Fruit fly (Drosophila melanogaster) whole organism, embryonic: ENCODE data around the gene CG10038.

Source experiments
- CG10267 ChIP-seq: fragments of 200-800 bp; sonication (Bioruptor generic); optimal IDR thresholded peaks from 2 replicates; lab custom pipeline; 2018; ENCODE audit warnings: missing biosample characterization, mild to moderate bottlenecking, missing genetic modification characterization, moderate library complexity
- CG10321 ChIP-seq: fragments of 200-800 bp; sonication (Bioruptor generic); IDR thresholded peaks from 2 replicates; pipeline ENCODE4 v1.3.6; 2022; ENCODE audit warnings: missing biosample characterization, missing genetic modification characterization
- CG12219 ChIP-seq: fragments of 200-800 bp; sonication (Bioruptor generic); optimal IDR thresholded peaks from 3 replicates; lab custom pipeline; 2018; ENCODE audit warnings: missing biosample characterization, mild to moderate bottlenecking, missing genetic modification characterization
- CG12659 ChIP-seq: fragments of 200-800 bp; sonication (Bioruptor generic); optimal IDR thresholded peaks from 3 replicates; lab custom pipeline; 2017; ENCODE audit warnings: mild to moderate bottlenecking, missing biosample characterization, missing genetic modification reagents, missing genetic modification characterization
- CG13424 ChIP-seq: fragments of 200-800 bp; sonication (Bioruptor generic); optimal IDR thresholded peaks from 2 replicates; lab custom pipeline; 2019; ENCODE audit warnings: missing biosample characterization, mild to moderate bottlenecking, missing genetic modification characterization, moderate library complexity
- CG14860 ChIP-seq: fragments of 200-800 bp; sonication (Bioruptor generic); IDR thresholded peaks from 3 replicates; pipeline ENCODE4 v1.3.6; 2022; ENCODE audit warnings: missing biosample characterization, missing genetic modification characterization; ENCODE audit not compliant: partially characterized antibody
- CG15479 ChIP-seq: fragments of 200-800 bp; sonication (Bioruptor generic); optimal IDR thresholded peaks from 3 replicates; lab custom pipeline; 2019; ENCODE audit warnings: missing biosample characterization, mild to moderate bottlenecking, missing genetic modification characterization, moderate library complexity
- CG1603 ChIP-seq: fragments of 200-800 bp; sonication (Bioruptor generic); optimal IDR thresholded peaks from 2 replicates; lab custom pipeline; 2019; ENCODE audit warnings: missing biosample characterization, mild to moderate bottlenecking, missing genetic modification characterization, moderate library complexity
- CG17361 ChIP-seq: fragments of 200-800 bp; sonication (Bioruptor generic); IDR thresholded peaks from 3 replicates; pipeline ENCODE4 v1.3.6; 2022; ENCODE audit warnings: missing biosample characterization, missing genetic modification characterization
- CG2712 ChIP-seq: fragments of 200-800 bp; optimal IDR thresholded peaks from 3 replicates; lab custom pipeline; 2019; ENCODE audit warnings: missing biosample characterization, mild to moderate bottlenecking, missing genetic modification characterization, moderate library complexity
- CG34422 ChIP-seq: fragments of 200-800 bp; sonication (Bioruptor generic); IDR thresholded peaks from 3 replicates; pipeline ENCODE4 v1.3.6; 2022; ENCODE audit warnings: missing biosample characterization, missing genetic modification characterization
- CG3995 ChIP-seq: fragments of 200-800 bp; sonication (Bioruptor generic); optimal IDR thresholded peaks from 3 replicates; lab custom pipeline; 2016; ENCODE audit warnings: missing biosample characterization, missing genetic modification characterization
- CG6654 ChIP-seq: fragments of 200-800 bp; sonication (Bioruptor generic); optimal IDR thresholded peaks from 2 replicates; lab custom pipeline; 2017; ENCODE audit warnings: missing biosample characterization, mild to moderate bottlenecking, missing genetic modification characterization
- CG9817 ChIP-seq: fragments of 200-800 bp; sonication (Bioruptor generic); optimal IDR thresholded peaks from 2 replicates; lab custom pipeline; 2018; ENCODE audit warnings: missing biosample characterization, mild to moderate bottlenecking, missing genetic modification characterization, moderate library complexity
- CG9876 ChIP-seq: fragments of 200-800 bp; sonication (Bioruptor generic); optimal IDR thresholded peaks from 2 replicates; lab custom pipeline; 2016; ENCODE audit warnings: missing biosample characterization, missing genetic modification characterization
- CoRest ChIP-seq: fragments of 200-800 bp; sonication (Bioruptor generic); optimal IDR thresholded peaks from 3 replicates; lab custom pipeline; 2018; ENCODE audit warnings: missing biosample characterization, mild to moderate bottlenecking, missing genetic modification characterization, moderate library complexity
- Dek ChIP-seq: fragments of 200-800 bp; sonication (Bioruptor generic); optimal IDR thresholded peaks from 3 replicates; lab custom pipeline; 2019; ENCODE audit warnings: missing biosample characterization, mild to moderate bottlenecking, missing genetic modification characterization, moderate library complexity
- Dll ChIP-seq: fragments of 200-800 bp; sonication (Bioruptor generic); IDR thresholded peaks from 4 replicates; pipeline ENCODE4 v1.3.6; 2022; ENCODE audit warnings: missing biosample characterization, missing genetic modification characterization; ENCODE audit not compliant: partially characterized antibody
- Dref ChIP-seq: fragments of 200-800 bp; sonication (Bioruptor generic); IDR thresholded peaks from 2 replicates; pipeline ENCODE4 v1.3.6; 2022; ENCODE audit warnings: missing biosample characterization, missing genetic modification characterization
- ERR ChIP-seq: fragments of 200-800 bp; sonication (Bioruptor generic); optimal IDR thresholded peaks from 2 replicates; lab custom pipeline; 2016; ENCODE audit warnings: missing biosample characterization, missing genetic modification characterization
- Ets65A ChIP-seq: fragments of 200-800 bp; sonication (Bioruptor generic); peaks from one replicate; lab custom pipeline; 2016; ENCODE audit warnings: missing biosample characterization, missing genetic modification characterization
- HmgD ChIP-seq: fragments of 200-800 bp; sonication (Bioruptor generic); optimal IDR thresholded peaks from 3 replicates; lab custom pipeline; 2016; ENCODE audit warnings: missing biosample characterization, missing genetic modification characterization
- HmgZ ChIP-seq: fragments of 200-800 bp; sonication (Bioruptor generic); optimal IDR thresholded peaks from 2 replicates; lab custom pipeline; 2018; ENCODE audit warnings: missing biosample characterization, mild to moderate bottlenecking, missing genetic modification characterization
- MESR4 ChIP-seq: fragments of 200-800 bp; sonication (Bioruptor generic); optimal IDR thresholded peaks from 2 replicates; lab custom pipeline; 2018; ENCODE audit warnings: missing biosample characterization, mild to moderate bottlenecking, missing genetic modification characterization, moderate library complexity
- Med ChIP-seq: fragments of 200-800 bp; sonication (Bioruptor generic); peaks from one replicate; lab custom pipeline; 2016; ENCODE audit warnings: missing biosample characterization, missing genetic modification characterization, mild to moderate bottlenecking, inconsistent platforms, moderate library complexity
- Meics ChIP-seq: fragments of 200-800 bp; sonication (Bioruptor generic); optimal IDR thresholded peaks from 2 replicates; lab custom pipeline; 2017; ENCODE audit warnings: missing biosample characterization, mild to moderate bottlenecking, missing genetic modification characterization
- Myb ChIP-seq: fragments of 200-800 bp; sonication (Bioruptor generic); optimal IDR thresholded peaks from 2 replicates; lab custom pipeline; 2016; ENCODE audit warnings: missing biosample characterization, missing genetic modification characterization
- Oaz ChIP-seq: fragments of 200-800 bp; sonication (Bioruptor generic); IDR thresholded peaks from 2 replicates; pipeline ENCODE4 v1.3.6; 2022; ENCODE audit warnings: missing biosample characterization, missing genetic modification characterization
- Optix ChIP-seq: fragments of 200-800 bp; sonication (Bioruptor generic); IDR thresholded peaks from 3 replicates; pipeline ENCODE4 v1.3.6; 2022; ENCODE audit warnings: missing biosample characterization, missing genetic modification characterization
- bcd ChIP-seq: fragments of 200-800 bp; sonication (Bioruptor generic); optimal IDR thresholded peaks from 2 replicates; lab custom pipeline; 2017; ENCODE audit warnings: missing biosample characterization, mild to moderate bottlenecking, missing genetic modification characterization
- bowl ChIP-seq: fragments of 200-800 bp; sonication (Bioruptor generic); IDR thresholded peaks from 2 replicates; pipeline ENCODE4 v1.3.6; 2022; ENCODE audit warnings: missing biosample characterization, missing genetic modification characterization
- bsh ChIP-seq, 2 experiments: fragments of 200-800 bp; sonication (Bioruptor generic); optimal IDR thresholded peaks; 2 replicates each; lab custom pipeline; 2017 to 2018; ENCODE audit warnings: mild to moderate bottlenecking in 2 of 2, missing biosample characterization in 2 of 2, missing genetic modification characterization in 2 of 2, moderate library complexity in 1 of 2
- ci ChIP-seq: fragments of 200-800 bp; sonication (Bioruptor generic); IDR thresholded peaks from 3 replicates; pipeline ENCODE4 v1.3.6; 2022; ENCODE audit warnings: missing biosample characterization, missing genetic modification characterization
- crol ChIP-seq: fragments of 200-800 bp; sonication (Bioruptor generic); IDR thresholded peaks from 2 replicates; pipeline ENCODE4 v1.3.6; 2022; ENCODE audit warnings: missing biosample characterization, missing genetic modification characterization
- dan ChIP-seq: fragments of 200-800 bp; sonication (Bioruptor generic); IDR thresholded peaks from 2 replicates; pipeline ENCODE4 v1.3.6; 2022; ENCODE audit warnings: missing biosample characterization, missing genetic modification characterization
- emc ChIP-seq: fragments of 200-800 bp; sonication (Bioruptor generic); optimal IDR thresholded peaks from 2 replicates; lab custom pipeline; 2016; ENCODE audit warnings: missing biosample characterization, missing genetic modification characterization
- esg ChIP-seq: fragments of 200-800 bp; sonication (Bioruptor generic); conservative IDR thresholded peaks from 2 replicates; pipeline ENCODE4 v1.3.6; 2022; ENCODE audit warnings: missing biosample characterization, missing genetic modification characterization
- gfzf ChIP-seq: fragments of 200-800 bp; sonication (Bioruptor generic); optimal IDR thresholded peaks from 2 replicates; lab custom pipeline; 2016; ENCODE audit warnings: missing biosample characterization, mild to moderate bottlenecking, missing genetic modification characterization, moderate library complexity
- grau ChIP-seq: fragments of 200-800 bp; optimal IDR thresholded peaks from 3 replicates; lab custom pipeline; 2019; ENCODE audit warnings: missing biosample characterization, mild to moderate bottlenecking, missing genetic modification characterization, moderate library complexity
- mld ChIP-seq: fragments of 200-800 bp; sonication (Bioruptor generic); IDR thresholded peaks from 3 replicates; pipeline ENCODE4 v1.3.6; 2022; ENCODE audit warnings: missing biosample characterization, missing genetic modification characterization; ENCODE audit not compliant: partially characterized antibody
- odd ChIP-seq: fragments of 200-800 bp; sonication (Bioruptor generic); optimal IDR thresholded peaks from 2 replicates; lab custom pipeline; 2017; ENCODE audit warnings: missing biosample characterization, mild to moderate bottlenecking, missing genetic modification characterization
- peb ChIP-seq: fragments of 200-800 bp; sonication (Bioruptor generic); IDR thresholded peaks from 2 replicates; pipeline ENCODE4 v1.3.6; 2022; ENCODE audit warnings: missing biosample characterization, missing genetic modification characterization
- pzg ChIP-seq: fragments of 200-800 bp; sonication (Bioruptor generic); optimal IDR thresholded peaks from 3 replicates; lab custom pipeline; 2018; ENCODE audit warnings: missing biosample characterization, mild to moderate bottlenecking, missing genetic modification characterization, moderate library complexity
- schlank ChIP-seq: fragments of 200-800 bp; sonication (Bioruptor generic); optimal IDR thresholded peaks from 2 replicates; lab custom pipeline; 2018; ENCODE audit warnings: missing biosample characterization, mild to moderate bottlenecking, missing genetic modification characterization
- sr ChIP-seq: fragments of 200-800 bp; sonication (Bioruptor generic); IDR thresholded peaks from 3 replicates; pipeline ENCODE4 v1.3.6; 2022; ENCODE audit warnings: missing biosample characterization, missing genetic modification characterization
- stwl ChIP-seq: fragments of 200-800 bp; sonication (Bioruptor generic); optimal IDR thresholded peaks from 3 replicates; lab custom pipeline; 2018; ENCODE audit warnings: missing biosample characterization, mild to moderate bottlenecking, missing genetic modification characterization, moderate library complexity
- tap ChIP-seq: fragments of 200-800 bp; optimal IDR thresholded peaks from 3 replicates; lab custom pipeline; 2019; ENCODE audit warnings: missing biosample characterization, mild to moderate bottlenecking, missing genetic modification characterization, moderate library complexity
- ttk ChIP-seq: fragments of 200-800 bp; sonication (Bioruptor generic); IDR thresholded peaks from 2 replicates; pipeline ENCODE4 v2.1.2; 2022; ENCODE audit warnings: missing biosample characterization, missing genetic modification characterization
- unpg ChIP-seq: fragments of 200-800 bp; sonication (Bioruptor generic); optimal IDR thresholded peaks from 3 replicates; lab custom pipeline; 2018; ENCODE audit warnings: missing biosample characterization, mild to moderate bottlenecking, missing genetic modification characterization, moderate library complexity
- vfl ChIP-seq: fragments of 200-800 bp; sonication (Bioruptor generic); optimal IDR thresholded peaks from 2 replicates; lab custom pipeline; 2016; ENCODE audit warnings: missing biosample characterization, missing genetic modification characterization
- vnd ChIP-seq: fragments of 200-800 bp; sonication (Bioruptor generic); IDR thresholded peaks from 3 replicates; pipeline ENCODE4 v1.3.6; 2022; ENCODE audit warnings: missing biosample characterization, missing genetic modification characterization; ENCODE audit not compliant: partially characterized antibody

The CG10038 gene

DNA sequence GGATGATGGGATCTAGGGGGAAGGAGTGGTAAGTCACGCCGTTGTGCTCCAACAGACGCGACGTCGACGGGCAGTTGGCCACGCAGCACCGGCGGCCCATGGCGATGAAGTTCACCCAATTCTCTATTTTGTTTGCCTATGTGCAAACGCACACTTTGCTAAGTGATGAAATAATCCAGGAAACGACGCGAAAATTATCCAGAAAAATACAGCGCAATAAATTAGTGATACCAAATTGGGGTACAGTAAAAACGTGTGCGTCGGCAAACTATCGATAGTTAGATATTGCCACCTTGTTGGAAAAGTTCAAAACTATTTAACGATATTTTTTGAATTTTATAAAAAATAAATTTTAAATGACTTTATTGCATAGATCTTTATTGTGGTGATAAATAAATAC is 5.6 kb upstream of the CG10038 start, which contains the start of gene MBD-R2 (continued):
- no peak for TF ChIP-seq CG12219 (GFP tag; lab: Kevin White, UChicago)
- no peak for TF ChIP-seq ERR
- TF ChIP-seq CG14860 (GFP tag; lab: Robert Waterston, UW): 0 out of 3 replicates have a peak, but pooled peaks have one; percentile 37
- TF ChIP-seq Ets65A (GFP tag; lab: Kevin White, UChicago): no peak
- TF ChIP-seq schlank (tag; lab: Kevin White, UChicago): no peak
- TF ChIP-seq sr (GFP tag; lab: Robert Waterston, UW): no peak
- 0 out of 3 replicates have a peak, but pooled peaks have one; percentile 48 for TF ChIP-seq mld (GFP tag; lab: Robert Waterston, UW)
- TF ChIP-seq CG13424 (tag; lab: Kevin White, UChicago): peak; percentile 16
- TF ChIP-seq MESR4 (GFP tag; lab: Kevin White, UChicago): peak; percentile 96
- TF ChIP-seq CG2712 (tag; lab: Kevin White, UChicago): peak; percentile 38
- peak; percentile 62 for TF ChIP-seq CG12659
- TF ChIP-seq gfzf (GFP tag; lab: Kevin White, UChicago): peak; percentile 74
- TF ChIP-seq unpg (GFP tag; lab: Kevin White, UChicago): no peak
- TF ChIP-seq odd (GFP tag; lab: Kevin White, UChicago): no peak
- TF ChIP-seq Dek (tag; lab: Kevin White, UChicago): peak; percentile 30
- TF ChIP-seq CG9817 (tag; lab: Kevin White, UChicago): no peak
- 0 out of 3 replicates have a peak, but pooled peaks have one; percentile 38 for TF ChIP-seq CG34422
- peak; percentile 78 for TF ChIP-seq Dll
- TF ChIP-seq vnd (GFP tag; lab: Robert Waterston, UW): peak; percentile 52; the same call in 2 of the 3 replicates
- TF ChIP-seq CG6654: no peak
- peak; percentile 67 for TF ChIP-seq pzg
- TF ChIP-seq peb (GFP tag; lab: Robert Waterston, UW): no peak
- TF ChIP-seq CG3995 (GFP tag; lab: Kevin White, UChicago): no peak
- peak; percentile 41 for TF ChIP-seq CG10267 (tag; lab: Kevin White, UChicago)
- TF ChIP-seq bcd (GFP tag; lab: Kevin White, UChicago): no peak
- peak; percentile 89 for TF ChIP-seq crol (GFP tag; lab: Robert Waterston, UW)
- TF ChIP-seq emc (GFP tag; lab: Kevin White, UChicago): no peak
- peak; percentile 35 for TF ChIP-seq Med (GFP tag; lab: Kevin White, UChicago)
- TF ChIP-seq HmgD: no peak
- no peak for TF ChIP-seq ttk (GFP tag; lab: Robert Waterston, UW)
- TF ChIP-seq CoRest (tag; lab: Kevin White, UChicago): peak; percentile 19
- TF ChIP-seq esg (GFP tag; lab: Robert Waterston, UW): no peak
- TF ChIP-seq stwl (tag; lab: Kevin White, UChicago): peak; percentile 65
- TF ChIP-seq grau (tag; lab: Kevin White, UChicago): peak; percentile 42
- no peak for TF ChIP-seq Meics (GFP tag; lab: Kevin White, UChicago)
- TF ChIP-seq Dref: peak; percentile 67
- TF ChIP-seq bsh (GFP tag; optimal IDR thresholded peaks at IDR 0.05; lab: Kevin White, UChicago): no peak
- 0 out of 3 replicates have a peak, but pooled peaks have one; percentile 33 for TF ChIP-seq ci (GFP tag; lab: Robert Waterston, UW)
- no peak for TF ChIP-seq CG9876 (GFP tag; lab: Kevin White, UChicago)
- TF ChIP-seq Myb (GFP tag; lab: Kevin White, UChicago): peak; percentile 65
- TF ChIP-seq CG10321 (GFP tag; lab: Robert Waterston, UW): no peak
- TF ChIP-seq CG1603 (tag; lab: Kevin White, UChicago): peak; percentile 39
- TF ChIP-seq vfl: no peak
- TF ChIP-seq CG15479 (GFP tag; lab: Kevin White, UChicago): no peak
- no peak for TF ChIP-seq Oaz (GFP tag; lab: Robert Waterston, UW)
- TF ChIP-seq dan (GFP tag; lab: Robert Waterston, UW): no peak
- no peak for TF ChIP-seq tap (tag; lab: Kevin White, UChicago)
- no peak for TF ChIP-seq bowl (GFP tag; lab: Robert Waterston, UW)
- TF ChIP-seq CG17361 (GFP tag; lab: Robert Waterston, UW): 0 out of 3 replicates have a peak, but pooled peaks have one; percentile 26
- peak; percentile 47 for TF ChIP-seq HmgZ (tag; lab: Kevin White, UChicago)
- no peak for TF ChIP-seq Optix (GFP tag; lab: Robert Waterston, UW)
